Worm (Caenorhabditis elegans): ENCODE data around the gene fbxa-138.

fbxa-138 gene

DNA sequence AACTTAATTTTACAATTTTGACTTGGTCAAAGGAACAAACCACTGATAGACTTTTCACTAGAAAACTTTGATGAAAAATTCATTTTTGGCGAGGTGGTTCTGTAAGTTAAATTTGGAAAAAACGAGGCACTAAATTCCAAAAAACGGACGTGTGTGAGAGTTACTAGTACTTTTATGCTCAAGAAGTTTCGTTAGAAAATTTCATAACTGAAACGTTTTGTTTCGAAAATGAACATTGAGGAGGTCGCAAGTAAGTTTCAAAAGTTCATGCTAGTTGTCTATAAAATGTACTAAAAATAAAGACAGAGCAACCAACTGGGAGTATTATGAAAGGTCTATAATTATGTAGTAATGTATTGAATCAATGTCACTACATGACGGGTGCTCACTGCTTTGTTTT, 7.7 kb upstream of the fbxa-138 start, which contains the start of gene pals-17:
TSS of gene pals-17 (minus strand) at position 101 of the 400 bp plus-strand sequence.
- TF ChIP-seq ceh-83 (GFP tag; optimal IDR thresholded peaks at IDR 0.05) (no peak), nhr-2 (tag; optimal IDR thresholded peaks at IDR 0.05) (no peak), sptf-1 (tag; optimal IDR thresholded peaks at IDR 0.05) (no peak), nhr-12 (tag; optimal IDR thresholded peaks at IDR 0.05) (no peak), lsy-2 (tag; optimal IDR thresholded peaks at IDR 0.05) (no peak), lin-32 (GFP tag; optimal IDR thresholded peaks at IDR 0.05) (no peak), zip-8 (tag; optimal IDR thresholded peaks at IDR 0.05) (no peak), flh-1 (GFP tag; optimal IDR thresholded peaks at IDR 0.05) (no peak), unc-120 (tag; optimal IDR thresholded peaks at IDR 0.05; ENCODE audit: poor library complexity, severe bottlenecking) (no peak), cnd-1 (tag; optimal IDR thresholded peaks at IDR 0.05) (no peak), pha-4 (tag; optimal IDR thresholded peaks at IDR 0.05) (no peak), blmp-1 (tag; optimal IDR thresholded peaks at IDR 0.05) (no peak), ham-2 (GFP tag; optimal IDR thresholded peaks at IDR 0.05) (no peak), sem-2 (GFP tag; optimal IDR thresholded peaks at IDR 0.05) (no peak), nhr-28 (tag; optimal IDR thresholded peaks at IDR 0.05) (no peak), lin-13 (tag; optimal IDR thresholded peaks at IDR 0.05) (no peak), mls-2 (tag; optimal IDR thresholded peaks at IDR 0.05) (no peak), elt-3 (tag; optimal IDR thresholded peaks at IDR 0.05) (no peak)

DNA sequence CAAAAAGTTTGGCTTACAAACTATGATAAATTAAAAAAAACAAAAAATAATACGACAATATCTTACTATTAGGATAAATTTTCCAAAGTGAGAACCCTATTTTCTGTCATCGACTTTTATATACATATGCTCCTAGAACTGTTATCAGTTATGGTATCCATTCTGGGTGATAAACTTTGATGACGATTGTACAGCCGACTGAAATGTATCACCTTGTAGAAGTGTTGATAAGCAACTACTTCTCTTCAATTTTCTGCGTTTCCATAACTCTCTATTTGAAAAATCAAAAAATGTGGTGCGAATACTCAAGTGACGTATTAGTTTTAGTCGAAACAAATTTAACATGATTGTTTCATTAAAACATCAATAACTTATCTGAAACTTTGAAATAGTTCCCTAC, 5.9 kb upstream of the fbxa-138 start:
- no peak for TF ChIP-seq ces-1 (GFP tag; optimal IDR thresholded peaks at IDR 0.05)
- no peak for TF ChIP-seq ham-2 (GFP tag; optimal IDR thresholded peaks at IDR 0.05)
- TF ChIP-seq sptf-1 (tag; optimal IDR thresholded peaks at IDR 0.05) = no peak

DNA sequence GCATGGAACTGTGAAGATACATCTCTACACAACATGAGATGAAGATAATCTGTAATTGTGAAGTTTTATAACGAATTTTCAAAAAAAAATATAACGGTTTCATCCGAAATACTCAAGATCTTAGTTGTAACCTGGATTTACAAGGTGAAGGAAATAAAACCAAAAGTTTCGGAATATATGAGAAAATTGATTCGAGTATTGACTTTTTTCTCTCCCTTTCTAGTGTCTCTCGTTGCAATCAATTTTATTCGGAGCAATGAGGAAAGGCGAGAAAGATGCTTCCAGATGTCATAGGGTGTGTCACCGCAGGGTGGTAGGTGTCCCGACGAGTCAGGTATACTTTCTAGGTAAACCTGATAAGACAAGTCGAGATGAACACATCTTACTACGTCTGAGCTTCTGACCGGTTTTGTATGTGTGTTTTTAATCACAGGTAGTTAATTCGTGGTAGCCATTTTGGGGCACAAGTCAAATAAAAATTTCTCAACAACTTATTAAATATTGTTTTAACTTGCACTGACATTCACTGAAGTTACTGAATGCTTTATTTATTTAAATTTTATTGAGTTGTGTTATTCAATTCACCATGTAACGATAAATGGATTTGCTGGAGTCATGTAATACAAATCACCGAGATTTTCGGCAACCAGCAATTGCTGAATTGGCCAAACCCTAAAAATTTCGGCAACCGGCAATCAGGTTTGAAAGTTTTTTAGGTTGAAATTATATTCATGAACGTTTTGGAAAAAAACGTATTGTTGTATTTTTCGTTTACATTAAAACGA, 4.4 kb upstream of the fbxa-138 start, which contains the start of gene pals-20:
TSS of gene pals-20 (minus strand) at position 51 of the 785 bp plus-strand sequence.
- TF ChIP-seq sem-2 (GFP tag; optimal IDR thresholded peaks at IDR 0.05) (no peak), M03D4.4 (tag; optimal IDR thresholded peaks at IDR 0.05) (no peak), ham-2 (GFP tag; optimal IDR thresholded peaks at IDR 0.05) (no peak), ceh-43 (GFP tag; optimal IDR thresholded peaks at IDR 0.05) (no peak), ceh-83 (GFP tag; optimal IDR thresholded peaks at IDR 0.05) (no peak), snpc-4 (tag; optimal IDR thresholded peaks at IDR 0.05) (no peak), nhr-28 (tag; optimal IDR thresholded peaks at IDR 0.05) (no peak), mep-1 (tag; optimal IDR thresholded peaks at IDR 0.05) (no peak), unc-120 (tag; optimal IDR thresholded peaks at IDR 0.05; ENCODE audit: poor library complexity, severe bottlenecking) (no peak), tbx-8 (GFP tag; optimal IDR thresholded peaks at IDR 0.05) (no peak), mab-5 (tag; optimal IDR thresholded peaks at IDR 0.05) (no peak), unc-62 (GFP tag; optimal IDR thresholded peaks at IDR 0.05) (no peak), hlh-1 (tag; optimal IDR thresholded peaks at IDR 0.05) (no peak), ces-1 (GFP tag; optimal IDR thresholded peaks at IDR 0.05) (no peak), pha-4 (tag; optimal IDR thresholded peaks at IDR 0.05) (no peak), zip-8 (tag; optimal IDR thresholded peaks at IDR 0.05) (no peak), flh-1 (GFP tag; optimal IDR thresholded peaks at IDR 0.05) (no peak)

DNA sequence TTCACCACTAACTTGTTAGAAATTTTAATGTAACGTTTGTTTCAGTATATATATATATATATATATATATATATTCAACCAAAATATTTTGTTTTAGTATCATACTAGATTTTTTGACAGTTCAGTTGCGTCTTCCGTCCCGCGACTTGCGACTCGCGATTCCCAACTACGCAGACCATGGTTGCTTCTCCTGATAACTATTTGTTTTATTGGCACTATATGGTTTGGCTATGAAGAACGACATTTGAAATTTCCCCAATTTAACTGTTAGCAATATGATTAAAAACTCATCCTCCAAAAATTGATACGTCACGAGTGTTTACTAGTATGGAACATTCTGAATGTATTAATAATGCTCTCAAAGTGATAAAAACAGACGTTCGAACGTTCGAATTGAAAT, 642 bp upstream of the fbxa-138 start:
- TF ChIP-seq ces-1 (GFP tag; optimal IDR thresholded peaks at IDR 0.05) = no peak
- no peak for TF ChIP-seq lin-32 (GFP tag; optimal IDR thresholded peaks at IDR 0.05)
- no peak for TF ChIP-seq unc-39 (tag; optimal IDR thresholded peaks at IDR 0.05)
- no peak for TF ChIP-seq mab-5 (tag; optimal IDR thresholded peaks at IDR 0.05)
- TF ChIP-seq ztf-11 (tag; optimal IDR thresholded peaks at IDR 0.05) = no peak
- no peak for TF ChIP-seq ceh-83 (GFP tag; optimal IDR thresholded peaks at IDR 0.05)
- TF ChIP-seq sem-2 (GFP tag; optimal IDR thresholded peaks at IDR 0.05) = no peak
- no peak for TF ChIP-seq bed-3 (GFP tag; optimal IDR thresholded peaks at IDR 0.05)

DNA sequence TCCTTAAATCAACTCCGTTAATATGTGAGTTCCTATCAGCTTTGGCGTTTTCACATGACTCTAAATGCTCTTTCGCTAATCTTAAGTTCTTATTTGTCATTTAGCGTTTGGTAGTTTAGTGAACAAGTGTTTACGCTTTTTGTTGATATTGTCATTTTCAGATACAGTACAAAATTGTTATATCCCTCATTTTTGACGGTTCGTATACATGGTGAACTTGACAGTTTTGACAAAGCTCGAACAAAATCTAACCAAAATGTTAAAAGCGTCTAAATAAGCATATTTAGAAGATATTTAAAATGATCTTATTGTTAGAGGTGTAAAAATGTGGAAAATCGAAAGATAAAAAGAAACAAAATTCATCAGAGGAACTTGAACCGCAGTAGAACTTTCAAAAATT, 569 bp downstream of the fbxa-138 start:
- TF ChIP-seq pha-4 (tag; optimal IDR thresholded peaks at IDR 0.05) = no peak
- no peak for TF ChIP-seq ceh-43 (GFP tag; optimal IDR thresholded peaks at IDR 0.05)
- no peak for TF ChIP-seq nhr-12 (tag; optimal IDR thresholded peaks at IDR 0.05)
- no peak for TF ChIP-seq ztf-11 (tag; optimal IDR thresholded peaks at IDR 0.05)
- TF ChIP-seq lin-13 (tag; optimal IDR thresholded peaks at IDR 0.05) = no peak
- no peak for TF ChIP-seq unc-39 (tag; optimal IDR thresholded peaks at IDR 0.05)
- no peak for TF ChIP-seq tbx-8 (GFP tag; optimal IDR thresholded peaks at IDR 0.05)
- TF ChIP-seq drap-1 (GFP tag; optimal IDR thresholded peaks at IDR 0.05) = no peak
- no peak for TF ChIP-seq sem-2 (GFP tag; optimal IDR thresholded peaks at IDR 0.05)
- no peak for TF ChIP-seq ces-1 (GFP tag; optimal IDR thresholded peaks at IDR 0.05)
- no peak for TF ChIP-seq mab-5 (tag; optimal IDR thresholded peaks at IDR 0.05)
- no peak for TF ChIP-seq sptf-1 (tag; optimal IDR thresholded peaks at IDR 0.05)
- no peak for TF ChIP-seq unc-62 (GFP tag; optimal IDR thresholded peaks at IDR 0.05)
- no peak for TF ChIP-seq flh-1 (GFP tag; optimal IDR thresholded peaks at IDR 0.05)
- TF ChIP-seq nhr-28 (tag; optimal IDR thresholded peaks at IDR 0.05) = no peak
